Worm (Caenorhabditis elegans): Measurements from ENCODE around the gene C05D11.5.

DNA sequence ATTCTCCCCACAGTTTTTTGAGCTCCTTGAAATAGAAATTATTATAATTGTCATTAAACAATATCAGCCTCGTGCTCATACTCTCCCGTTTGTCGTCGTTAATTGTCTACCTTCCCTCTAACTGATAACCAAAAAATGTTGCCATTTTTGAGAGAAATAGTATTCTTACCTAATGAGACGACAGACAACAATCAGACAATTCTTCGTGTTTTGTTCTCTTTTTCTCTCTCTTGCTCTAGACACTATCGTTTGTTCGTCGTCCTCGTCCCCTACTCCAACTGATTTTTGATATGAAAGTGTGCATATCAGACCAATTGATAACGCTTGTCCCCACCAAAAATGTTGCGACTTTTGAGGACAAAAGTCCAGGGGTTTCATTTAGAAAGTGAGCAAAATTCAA is 50.3 kb downstream of the C05D11.5 start:
- TF ChIP-seq flt-1 (GFP tag; IDR thresholded peaks at IDR 0.05): no peak
- no peak for TF ChIP-seq ztf-29 (GFP tag; IDR thresholded peaks at IDR 0.05)
- TF ChIP-seq tab-1 (GFP tag; IDR thresholded peaks at IDR 0.05): no peak
